Fruit fly (Drosophila melanogaster) whole organism, embryonic: ENCODE measurements around the gene Rbbp5.
A peak's percentile ranks its signal among the peaks of the same experiment; 100 is the strongest.

Source experiments
- Aef1 ChIP-seq: fragments of 200-800 bp; sonication (Bioruptor generic); IDR thresholded peaks from 3 replicates; pipeline ENCODE4 v1.3.6; 2022; ENCODE audit warnings: missing biosample characterization, missing genetic modification characterization
- CG10431 ChIP-seq: fragments of 200-800 bp; sonication (Bioruptor generic); optimal IDR thresholded peaks from 3 replicates; lab custom pipeline; 2018; ENCODE audit warnings: missing biosample characterization, mild to moderate bottlenecking, missing genetic modification characterization
- CG10654 ChIP-seq: fragments of 200-800 bp; sonication (Bioruptor generic); optimal IDR thresholded peaks from 2 replicates; lab custom pipeline; 2016; ENCODE audit warnings: missing biosample characterization, missing genetic modification characterization
- CG11695 ChIP-seq: fragments of 200-800 bp; sonication (Bioruptor generic); IDR thresholded peaks from 3 replicates; pipeline ENCODE4 v1.3.6; 2022; ENCODE audit warnings: missing biosample characterization, missing genetic modification characterization
- CG12219 ChIP-seq: fragments of 200-800 bp; sonication (Bioruptor generic); optimal IDR thresholded peaks from 3 replicates; lab custom pipeline; 2018; ENCODE audit warnings: missing biosample characterization, mild to moderate bottlenecking, missing genetic modification characterization
- CG1233 ChIP-seq: fragments of 200-800 bp; sonication (Bioruptor generic); optimal IDR thresholded peaks from 4 replicates; lab custom pipeline; 2018; ENCODE audit warnings: missing biosample characterization, mild to moderate bottlenecking, missing genetic modification characterization
- CG12391 ChIP-seq: fragments of 200-800 bp; sonication (Bioruptor generic); optimal IDR thresholded peaks from 3 replicates; lab custom pipeline; 2018; ENCODE audit warnings: missing biosample characterization, mild to moderate bottlenecking, missing genetic modification characterization, moderate library complexity
- CG13287 ChIP-seq: fragments of 200-800 bp; sonication (Bioruptor generic); IDR thresholded peaks from 2 replicates; pipeline ENCODE4 v1.3.6; 2022; ENCODE audit warnings: missing biosample characterization, missing genetic modification characterization; ENCODE audit not compliant: partially characterized antibody
- CG13624 ChIP-seq: fragments of 200-800 bp; sonication (Bioruptor generic); optimal IDR thresholded peaks from 2 replicates; lab custom pipeline; 2016; ENCODE audit warnings: missing biosample characterization, missing genetic modification characterization
- CG15514 ChIP-seq: fragments of 200-800 bp; sonication (Bioruptor generic); optimal IDR thresholded peaks from 3 replicates; lab custom pipeline; 2017; ENCODE audit warnings: missing biosample characterization, missing genetic modification characterization, mild to moderate bottlenecking, moderate library complexity, missing genetic modification reagents
- CG17361 ChIP-seq: fragments of 200-800 bp; sonication (Bioruptor generic); IDR thresholded peaks from 3 replicates; pipeline ENCODE4 v1.3.6; 2022; ENCODE audit warnings: missing biosample characterization, missing genetic modification characterization
- CG17568 ChIP-seq: fragments of 200-800 bp; sonication (Bioruptor generic); optimal IDR thresholded peaks from 2 replicates; lab custom pipeline; 2018; ENCODE audit warnings: missing biosample characterization, mild to moderate bottlenecking, missing genetic modification characterization, moderate library complexity
- CG2678 ChIP-seq: fragments of 200-800 bp; sonication (Bioruptor generic); optimal IDR thresholded peaks from 3 replicates; lab custom pipeline; 2019; ENCODE audit warnings: missing biosample characterization, mild to moderate bottlenecking, missing genetic modification characterization, moderate library complexity
- CG3847 ChIP-seq: fragments of 200-800 bp; sonication (Bioruptor generic); IDR thresholded peaks from 2 replicates; pipeline ENCODE4 v1.3.6; 2022; ENCODE audit warnings: missing biosample characterization, missing genetic modification characterization
- CG5180 ChIP-seq: fragments of 200-800 bp; sonication (Bioruptor generic); optimal IDR thresholded peaks from 3 replicates; lab custom pipeline; 2017; ENCODE audit warnings: missing biosample characterization, missing genetic modification characterization, mild to moderate bottlenecking, moderate library complexity, missing genetic modification reagents
- CG7987 ChIP-seq: fragments of 200-800 bp; sonication (Bioruptor generic); optimal IDR thresholded peaks from 2 replicates; lab custom pipeline; 2018; ENCODE audit warnings: missing biosample characterization, mild to moderate bottlenecking, missing genetic modification characterization, moderate library complexity
- CG8290 ChIP-seq, 3 experiments: fragments of 200-800 bp; sonication (Bioruptor generic); optimal IDR thresholded peaks; 2 replicates each; lab custom pipeline; 2016 to 2019; ENCODE audit warnings: missing biosample characterization in 3 of 3, missing genetic modification characterization in 3 of 3, mild to moderate bottlenecking in 2 of 3, moderate library complexity in 1 of 3
- CrebB ChIP-seq: fragments of 200-800 bp; sonication (Bioruptor generic); optimal IDR thresholded peaks from 3 replicates; lab custom pipeline; 2018; ENCODE audit warnings: missing biosample characterization, mild to moderate bottlenecking, missing genetic modification characterization
- Deaf1 ChIP-seq: fragments of 200-800 bp; optimal IDR thresholded peaks from 3 replicates; lab custom pipeline; 2019; ENCODE audit warnings: missing biosample characterization, mild to moderate bottlenecking, missing genetic modification characterization, moderate library complexity
- Eip74EF ChIP-seq, 2 experiments: fragments of 200-800 bp in 1 of 2; fragments of >200 bp in 1 of 2; sonication (Bioruptor generic) in 1 of 2; optimal IDR thresholded peaks; 2 replicates each; lab custom pipeline; 2017 to 2019; ENCODE audit warnings: missing biosample characterization in 2 of 2, missing genetic modification characterization in 2 of 2, mild to moderate bottlenecking in 1 of 2, moderate library complexity in 1 of 2
- Ets65A ChIP-seq: fragments of 200-800 bp; sonication (Bioruptor generic); peaks from one replicate; lab custom pipeline; 2016; ENCODE audit warnings: missing biosample characterization, missing genetic modification characterization
- Fer1 ChIP-seq: fragments of 200-800 bp; sonication (Bioruptor generic); optimal IDR thresholded peaks from 2 replicates; lab custom pipeline; 2017; ENCODE audit warnings: missing biosample characterization, mild to moderate bottlenecking, missing genetic modification characterization
- Fer3 ChIP-seq: fragments of 200-800 bp; sonication (Bioruptor generic); optimal IDR thresholded peaks from 2 replicates; lab custom pipeline; 2018; ENCODE audit warnings: missing biosample characterization, mild to moderate bottlenecking, missing genetic modification characterization, moderate library complexity
- H15 ChIP-seq: fragments of 200-800 bp; sonication (Bioruptor generic); IDR thresholded peaks from 3 replicates; pipeline ENCODE4 v1.3.6; 2022; ENCODE audit warnings: missing biosample characterization, missing genetic modification characterization
- Hmr ChIP-seq: fragments of 200-800 bp; sonication (Bioruptor generic); optimal IDR thresholded peaks from 3 replicates; lab custom pipeline; 2017; ENCODE audit warnings: mild to moderate bottlenecking, missing biosample characterization, missing genetic modification reagents, missing genetic modification characterization
- Mrtf ChIP-seq: fragments of 200-800 bp; sonication (Bioruptor generic); IDR thresholded peaks from 3 replicates; pipeline ENCODE4 v1.3.6; 2022; ENCODE audit warnings: missing biosample characterization, missing genetic modification characterization
- Myb ChIP-seq: fragments of 200-800 bp; sonication (Bioruptor generic); optimal IDR thresholded peaks from 2 replicates; lab custom pipeline; 2016; ENCODE audit warnings: missing biosample characterization, missing genetic modification characterization
- Neu2 ChIP-seq: fragments of 200-800 bp; sonication (Bioruptor generic); optimal IDR thresholded peaks from 3 replicates; lab custom pipeline; 2016; ENCODE audit warnings: missing biosample characterization, missing genetic modification characterization, borderline replicate concordance
- Sox102F ChIP-seq: fragments of 200-800 bp; sonication (Bioruptor generic); optimal IDR thresholded peaks from 2 replicates; lab custom pipeline; 2018; ENCODE audit warnings: missing biosample characterization, mild to moderate bottlenecking, missing genetic modification characterization, moderate library complexity
- Stat92E ChIP-seq, 3 experiments: fragments of >200 bp in 2 of 3; fragments of 200-800 bp in 1 of 3; sonication (Bioruptor generic) in 1 of 3; optimal IDR thresholded peaks; 2 replicates each; lab custom pipeline; 2017 to 2019; ENCODE audit warnings: missing biosample characterization in 3 of 3, missing genetic modification characterization in 3 of 3, mild to moderate bottlenecking in 1 of 3, moderate library complexity in 1 of 3
- Xbp1 ChIP-seq: fragments of 200-800 bp; sonication (Bioruptor generic); optimal IDR thresholded peaks from 3 replicates; lab custom pipeline; 2016; ENCODE audit warnings: missing biosample characterization, mild to moderate bottlenecking, missing genetic modification characterization
- amos ChIP-seq: fragments of 200-800 bp; sonication (Bioruptor generic); IDR thresholded peaks from 2 replicates; pipeline ENCODE4 v1.3.6; 2022; ENCODE audit warnings: missing biosample characterization, missing genetic modification characterization; ENCODE audit not compliant: partially characterized antibody
- ci ChIP-seq: fragments of 200-800 bp; sonication (Bioruptor generic); IDR thresholded peaks from 3 replicates; pipeline ENCODE4 v1.3.6; 2022; ENCODE audit warnings: missing biosample characterization, missing genetic modification characterization
- croc ChIP-seq: fragments of 200-800 bp; sonication (Bioruptor generic); conservative IDR thresholded peaks from 3 replicates; pipeline ENCODE4 v1.3.6; 2022; ENCODE audit warnings: missing biosample characterization, missing genetic modification characterization
- dmrt99B ChIP-seq: fragments of 200-800 bp; sonication (Bioruptor generic); optimal IDR thresholded peaks from 2 replicates; lab custom pipeline; 2018; ENCODE audit warnings: missing biosample characterization, mild to moderate bottlenecking, missing genetic modification characterization, moderate library complexity
- gcm ChIP-seq: fragments of 200-800 bp; sonication (Bioruptor generic); optimal IDR thresholded peaks from 2 replicates; lab custom pipeline; 2019; ENCODE audit warnings: missing biosample characterization, mild to moderate bottlenecking, missing genetic modification characterization, moderate library complexity
- gem ChIP-seq: fragments of 200-800 bp; sonication (Bioruptor generic); optimal IDR thresholded peaks from 2 replicates; lab custom pipeline; 2019; ENCODE audit warnings: missing biosample characterization, mild to moderate bottlenecking, missing genetic modification characterization, moderate library complexity
- kah ChIP-seq: fragments of 200-800 bp; sonication (Bioruptor generic); optimal IDR thresholded peaks from 2 replicates; lab custom pipeline; 2018; ENCODE audit warnings: missing biosample characterization, mild to moderate bottlenecking, missing genetic modification characterization
- lilli ChIP-seq: fragments of 200-800 bp; sonication (Bioruptor generic); optimal IDR thresholded peaks from 3 replicates; lab custom pipeline; 2016; ENCODE audit warnings: missing biosample characterization, missing genetic modification characterization
- lmd ChIP-seq: fragments of 200-800 bp; sonication (Bioruptor generic); IDR thresholded peaks from 2 replicates; pipeline ENCODE4 v1.3.6; 2022; ENCODE audit warnings: missing biosample characterization, missing genetic modification characterization
- pan ChIP-seq, 4 experiments: fragments of >200 bp in 3 of 4; fragments of 200-800 bp in 1 of 4; sonication (Bioruptor generic) in 1 of 4; optimal IDR thresholded peaks in 3 of 4; IDR thresholded peaks in 1 of 4; 2 replicates each; pipeline versions ENCODE4 v1.3.6 to Lab custom; 2017 to 2022; ENCODE audit warnings: missing biosample characterization in 2 of 4, missing genetic modification characterization in 2 of 4, mixed read lengths in 1 of 4
- pita ChIP-seq: fragments of 200-800 bp; sonication (Bioruptor generic); optimal IDR thresholded peaks from 2 replicates; lab custom pipeline; 2017; ENCODE audit warnings: missing biosample characterization, mild to moderate bottlenecking, missing genetic modification characterization
- ranshi ChIP-seq: fragments of 200-800 bp; sonication (Bioruptor generic); IDR thresholded peaks from 2 replicates; pipeline ENCODE4 v1.3.6; 2022; ENCODE audit warnings: missing biosample characterization, missing genetic modification characterization
- rib ChIP-seq: fragments of 200-800 bp; sonication (Bioruptor generic); IDR thresholded peaks from 2 replicates; pipeline ENCODE4 v1.3.6; 2022; ENCODE audit warnings: missing biosample characterization, missing genetic modification characterization
- so ChIP-seq: fragments of 200-800 bp; sonication (Bioruptor generic); IDR thresholded peaks from 3 replicates; pipeline ENCODE4 v1.3.6; 2022; ENCODE audit warnings: missing biosample characterization, missing genetic modification characterization
- sob ChIP-seq: fragments of 200-800 bp; sonication (Bioruptor generic); IDR thresholded peaks from 2 replicates; pipeline ENCODE4 v1.3.6; 2022; ENCODE audit warnings: missing biosample characterization, missing genetic modification characterization
- sr ChIP-seq: fragments of 200-800 bp; sonication (Bioruptor generic); IDR thresholded peaks from 3 replicates; pipeline ENCODE4 v1.3.6; 2022; ENCODE audit warnings: missing biosample characterization, missing genetic modification characterization
- zfh2 ChIP-seq: fragments of 200-800 bp; sonication (Bioruptor generic); optimal IDR thresholded peaks from 2 replicates; lab custom pipeline; 2016; ENCODE audit warnings: missing biosample characterization, missing genetic modification characterization

Rbbp5 gene

DNA sequence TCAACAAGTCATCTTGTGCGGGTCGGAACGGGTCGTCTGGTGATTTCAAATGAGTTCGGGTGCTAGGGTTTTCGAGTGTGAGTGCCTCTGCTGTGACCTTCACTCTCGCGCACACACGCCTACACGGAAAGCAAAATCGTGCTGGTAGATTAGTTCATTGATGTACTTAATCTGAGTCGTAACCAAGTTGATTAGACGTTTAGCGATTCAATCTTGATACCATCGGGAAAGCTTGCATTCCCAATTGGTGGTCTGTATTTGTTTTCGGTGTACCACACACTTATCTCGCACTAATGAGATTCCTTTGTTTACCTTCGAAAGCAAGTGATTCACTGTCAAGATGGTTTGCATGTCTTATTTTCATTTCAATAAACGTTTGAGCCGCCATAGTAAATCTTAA lies 41.2 kb upstream of the Rbbp5 start (continued):
- TF ChIP-seq Stat92E (GFP tag; optimal IDR thresholded peaks at IDR 0.05; lab: Kevin White, UChicago) (no peak), amos (GFP tag; lab: Robert Waterston, UW) (no peak), kah (GFP tag; lab: Kevin White, UChicago) (no peak), Fer3 (tag; lab: Kevin White, UChicago) (peak; percentile 28), H15 (GFP tag; lab: Robert Waterston, UW) (no peak), Eip74EF (GFP tag; optimal IDR thresholded peaks at IDR 0.05; lab: Kevin White, UChicago) (peak in 1 of 2 experiments; percentile 68), ranshi (GFP tag; lab: Robert Waterston, UW) (peak; percentile 48), CG12391 (tag; lab: Kevin White, UChicago) (peak; percentile 20), CG1233 (GFP tag; lab: Kevin White, UChicago) (no peak), Xbp1 (GFP tag; lab: Kevin White, UChicago) (peak; percentile 35), CrebB (tag; lab: Kevin White, UChicago) (peak; percentile 25), Sox102F (peak; percentile 28), CG10431 (GFP tag; lab: Kevin White, UChicago) (no peak), CG8290 (GFP tag; optimal IDR thresholded peaks at IDR 0.05; lab: Kevin White, UChicago) (no peak), CG8290 (tag; optimal IDR thresholded peaks at IDR 0.05; lab: Kevin White, UChicago) (peak in 1 of 2 experiments; percentile 85), so (peak; percentile 66; the same call in 2 of the 3 replicates), CG13624 (GFP tag; lab: Kevin White, UChicago) (peak; percentile 20), Fer1 (GFP tag; lab: Kevin White, UChicago) (peak; percentile 59), Myb (GFP tag; lab: Kevin White, UChicago) (peak; percentile 13), Mrtf (GFP tag; lab: Robert Waterston, UW) (0 out of 3 replicates have a peak, but pooled peaks have one; percentile 36), gcm (GFP tag; lab: Kevin White, UChicago) (peak; percentile 41), lilli (peak; percentile 68), CG17568 (GFP tag; lab: Kevin White, UChicago) (no peak), gem (tag; lab: Kevin White, UChicago) (peak; percentile 61), CG7987 (GFP tag; lab: Kevin White, UChicago) (peak; percentile 28), ci (GFP tag; lab: Robert Waterston, UW) (peak; percentile 27; the same call in 1 of the 3 replicates), Aef1 (GFP tag; lab: Robert Waterston, UW) (peak; percentile 57; the same call in 2 of the 3 replicates), lmd (peak; percentile 15; the same call in 1 of the 2 replicates), CG5180 (GFP tag; lab: Kevin White, UChicago) (no peak), CG3847 (no peak), pita (GFP tag; lab: Kevin White, UChicago) (no peak), CG10654 (GFP tag; lab: Kevin White, UChicago) (peak; percentile 24), sr (GFP tag; lab: Robert Waterston, UW) (0 out of 3 replicates have a peak, but pooled peaks have one; percentile 35), CG12219 (GFP tag; lab: Kevin White, UChicago) (peak; percentile 34), sob (peak; percentile 35; the same call in 1 of the 2 replicates), zfh2 (GFP tag; lab: Kevin White, UChicago) (peak; percentile 7), dmrt99B (tag; lab: Kevin White, UChicago) (peak; percentile 38), Hmr (GFP tag; lab: Kevin White, UChicago) (peak; percentile 59), CG13287 (GFP tag; lab: Robert Waterston, UW) (no peak), Ets65A (GFP tag; lab: Kevin White, UChicago) (peak; percentile 85), Neu2 (GFP tag; lab: Kevin White, UChicago) (no peak), CG11695 (GFP tag; lab: Robert Waterston, UW) (peak; percentile 66), pan (optimal IDR thresholded peaks at IDR 0.05; lab: Kevin White, UChicago) (no peak), pan (GFP tag; optimal IDR thresholded peaks at IDR 0.05 in 1 of 2, IDR thresholded peaks at IDR 0.05 in 1 of 2) (peak in 1 of 2 experiments; percentile 56), rib (0 out of 2 replicates have a peak, but pooled peaks have one; percentile 19), Deaf1 (tag; lab: Kevin White, UChicago) (peak; percentile 17), croc (no peak), CG2678 (tag; lab: Kevin White, UChicago) (peak; percentile 60), CG15514 (GFP tag; lab: Kevin White, UChicago) (peak; percentile 40), CG17361 (GFP tag; lab: Robert Waterston, UW) (0 out of 3 replicates have a peak, but pooled peaks have one; percentile 17)
